Worm (Caenorhabditis elegans) whole organism, L1 larva: ENCODE results near the gene F40F8.4.
A peak's percentile ranks its signal among the peaks of the same experiment; 100 is the strongest.

Experiments used
- F16B12.6 ChIP-seq: fragments of 150-350 bp; optimal IDR thresholded peaks from 2 replicates; lab custom pipeline; 2014; ENCODE audit warnings: missing biosample characterization, missing genetic modification characterization
- Y116A8C.19 ChIP-seq: sonication (generic microtip); optimal IDR thresholded peaks from 2 replicates; lab custom pipeline; 2016; ENCODE audit warnings: missing compliant biosample characterization, missing genetic modification characterization, borderline replicate concordance
- aha-1 ChIP-seq: fragments of 150-350 bp; optimal IDR thresholded peaks from 2 replicates; lab custom pipeline; 2014; ENCODE audit warnings: missing biosample characterization, missing genetic modification characterization
- alr-1 ChIP-seq: fragments of 200-800 bp; sonication (Bioruptor generic); optimal IDR thresholded peaks from 2 replicates; lab custom pipeline; 2018; ENCODE audit warnings: borderline replicate concordance, mild to moderate bottlenecking, missing genetic modification characterization, missing compliant biosample characterization
- ama-1 ChIP-seq: fragments of 150-350 bp; optimal IDR thresholded peaks from 2 replicates; lab custom pipeline; 2014
- ceh-63 ChIP-seq: fragments of 200-800 bp; sonication (Bioruptor generic); optimal IDR thresholded peaks from 2 replicates; lab custom pipeline; 2018; ENCODE audit warnings: mild to moderate bottlenecking, missing genetic modification characterization, missing compliant biosample characterization
- ceh-8 ChIP-seq: fragments of 200-800 bp; sonication (Bioruptor generic); optimal IDR thresholded peaks from 2 replicates; lab custom pipeline; 2018; ENCODE audit warnings: mild to moderate bottlenecking, missing genetic modification characterization, moderate library complexity, missing compliant biosample characterization
- ceh-82 ChIP-seq, 3 experiments: fragments of 150-350 bp in 1 of 3; sonication (generic microtip) in 2 of 3; optimal IDR thresholded peaks; 2 replicates each; lab custom pipeline; 2014 to 2017; ENCODE audit warnings: missing biosample characterization in 3 of 3, missing genetic modification characterization in 3 of 3
- ceh-88 ChIP-seq: fragments of 200-800 bp; sonication (Bioruptor generic); IDR thresholded peaks from 2 replicates; pipeline ENCODE4 v1.3.6; 2022; ENCODE audit warnings: missing genetic modification characterization, missing compliant biosample characterization
- ceh-90 ChIP-seq: sonication (generic microtip); optimal IDR thresholded peaks from 2 replicates; lab custom pipeline; 2016; ENCODE audit warnings: missing genetic modification characterization, missing compliant biosample characterization
- dpl-1 ChIP-seq, 3 experiments: fragments of 150-350 bp in 2 of 3; sonication (generic microtip) in 1 of 3; optimal IDR thresholded peaks; 2 replicates each; lab custom pipeline; 2014 to 2017; ENCODE audit warnings: missing biosample characterization in 3 of 3, missing genetic modification characterization in 3 of 3, missing genetic modification reagents in 3 of 3
- egl-13 ChIP-seq: sonication (generic microtip); optimal IDR thresholded peaks from 2 replicates; lab custom pipeline; 2016; ENCODE audit warnings: missing genotype, missing genetic modification reagents, missing genetic modification characterization, missing compliant biosample characterization
- egl-27 ChIP-seq, 2 experiments: fragments of 150-350 bp in 1 of 2; sonication (generic microtip); optimal IDR thresholded peaks; 3 replicates each; lab custom pipeline; 2017 to 2018; ENCODE audit warnings: missing biosample characterization in 2 of 2, missing genetic modification characterization in 2 of 2, missing genetic modification reagents in 2 of 2
- elt-3 ChIP-seq, 6 experiments: fragments of 150-350 bp in 1 of 6; sonication (generic microtip); optimal IDR thresholded peaks; 2 replicates each; lab custom pipeline; 2017 to 2018; ENCODE audit warnings: missing biosample characterization in 6 of 6, missing genetic modification characterization in 6 of 6, inconsistent platforms in 1 of 6
- fkh-8 ChIP-seq: sonication (generic microtip); optimal IDR thresholded peaks from 2 replicates; lab custom pipeline; 2016; ENCODE audit warnings: mild to moderate bottlenecking, missing genetic modification characterization, missing compliant biosample characterization
- grh-1 ChIP-seq: fragments of 200-800 bp; sonication (Bioruptor generic); IDR thresholded peaks from 2 replicates; pipeline ENCODE4 v1.3.6; 2022; ENCODE audit warnings: missing genetic modification reagents, missing genetic modification characterization, missing compliant biosample characterization
- hlh-17 ChIP-seq: fragments of 200-800 bp; sonication (Bioruptor generic); optimal IDR thresholded peaks from 2 replicates; lab custom pipeline; 2018; ENCODE audit warnings: missing genetic modification characterization, mild to moderate bottlenecking, missing compliant biosample characterization, moderate library complexity, borderline replicate concordance
- hlh-4 ChIP-seq: sonication (generic microtip); optimal IDR thresholded peaks from 2 replicates; lab custom pipeline; 2016; ENCODE audit warnings: mild to moderate bottlenecking, missing genetic modification characterization, missing compliant biosample characterization
- hpl-2 ChIP-seq: fragments of 150-350 bp; optimal IDR thresholded peaks from 2 replicates; lab custom pipeline; 2014; ENCODE audit warnings: missing biosample characterization, missing genetic modification reagents, missing genetic modification characterization
- irx-1 ChIP-seq: sonication (generic microtip); optimal IDR thresholded peaks from 2 replicates; lab custom pipeline; 2016; ENCODE audit warnings: missing genetic modification characterization, missing compliant biosample characterization
- isw-1 ChIP-seq: fragments of 200-800 bp; sonication (Bioruptor generic); IDR thresholded peaks from 2 replicates; pipeline ENCODE4 v1.3.6; 2022; ENCODE audit warnings: missing genetic modification characterization, missing compliant biosample characterization
- lin-15B ChIP-seq: fragments of 150-350 bp; sonication (generic microtip); optimal IDR thresholded peaks from 3 replicates; lab custom pipeline; 2014; ENCODE audit warnings: missing biosample characterization, missing genetic modification characterization
- lin-39 ChIP-seq: fragments of 150-350 bp; optimal IDR thresholded peaks from 2 replicates; lab custom pipeline; 2014; ENCODE audit warnings: missing biosample characterization, missing genetic modification reagents, missing genetic modification characterization
- lir-3 ChIP-seq: sonication (generic microtip); optimal IDR thresholded peaks from 2 replicates; lab custom pipeline; 2016; ENCODE audit warnings: mild to moderate bottlenecking, missing genetic modification characterization, moderate library complexity, missing compliant biosample characterization; ENCODE audit not compliant: poor library complexity
- mep-1 ChIP-seq: fragments of 150-350 bp; optimal IDR thresholded peaks from 2 replicates; lab custom pipeline; 2014; ENCODE audit warnings: missing biosample characterization, missing genetic modification characterization
- nhr-11 ChIP-seq: fragments of 150-350 bp; optimal IDR thresholded peaks from 2 replicates; lab custom pipeline; 2014; ENCODE audit warnings: missing biosample characterization, missing genetic modification characterization
- nhr-19 ChIP-seq: fragments of 200-800 bp; sonication (Bioruptor generic); conservative IDR thresholded peaks from 2 replicates; pipeline ENCODE4 v1.3.6; 2022; ENCODE audit warnings: missing genetic modification characterization, missing compliant biosample characterization
- nhr-20 ChIP-seq: sonication (generic microtip); optimal IDR thresholded peaks from 2 replicates; lab custom pipeline; 2016; ENCODE audit warnings: mild to moderate bottlenecking, missing genetic modification characterization, missing compliant biosample characterization
- nhr-47 ChIP-seq: sonication (generic microtip); optimal IDR thresholded peaks from 2 replicates; lab custom pipeline; 2016; ENCODE audit warnings: mild to moderate bottlenecking, missing genetic modification characterization, moderate library complexity, missing compliant biosample characterization
- nhr-71 ChIP-seq: sonication (generic microtip); optimal IDR thresholded peaks from 2 replicates; lab custom pipeline; 2016; ENCODE audit warnings: mild to moderate bottlenecking, missing genetic modification characterization, moderate library complexity, missing compliant biosample characterization
- nhr-76 ChIP-seq: sonication (generic microtip); optimal IDR thresholded peaks from 2 replicates; lab custom pipeline; 2017; ENCODE audit warnings: missing biosample characterization, missing genetic modification characterization
- nhr-85 ChIP-seq: sonication (generic microtip); peaks from one replicate; lab custom pipeline; 2016; ENCODE audit warnings: missing genetic modification characterization, inconsistent platforms, missing compliant biosample characterization
- nhr-90 ChIP-seq: sonication (generic microtip); optimal IDR thresholded peaks from 2 replicates; lab custom pipeline; 2016; ENCODE audit warnings: mild to moderate bottlenecking, missing genetic modification characterization, missing compliant biosample characterization; ENCODE audit not compliant: poor library complexity
- pag-3 ChIP-seq: sonication (generic microtip); optimal IDR thresholded peaks from 2 replicates; lab custom pipeline; 2017; ENCODE audit warnings: missing genetic modification characterization, mild to moderate bottlenecking, missing compliant biosample characterization, antibody characterized with exemption, borderline replicate concordance; ENCODE audit not compliant: insufficient read depth
- pqm-1 ChIP-seq: sonication (generic microtip); optimal IDR thresholded peaks from 3 replicates; lab custom pipeline; 2017; ENCODE audit warnings: missing biosample characterization, missing genetic modification characterization
- skn-1 ChIP-seq: fragments of 150-350 bp; optimal IDR thresholded peaks from 2 replicates; lab custom pipeline; 2014; ENCODE audit warnings: missing biosample characterization, missing genetic modification characterization
- snpc-4 ChIP-seq: fragments of 150-350 bp; optimal IDR thresholded peaks from 2 replicates; lab custom pipeline; 2014; ENCODE audit warnings: missing biosample characterization, missing genetic modification characterization
- snu-23 ChIP-seq: sonication (generic microtip); optimal IDR thresholded peaks from 2 replicates; lab custom pipeline; 2016; ENCODE audit warnings: missing genetic modification characterization, missing compliant biosample characterization
- tlp-1 ChIP-seq: fragments of 150-350 bp; optimal IDR thresholded peaks from 2 replicates; lab custom pipeline; 2014; ENCODE audit warnings: missing biosample characterization, missing genetic modification characterization
- unc-98 ChIP-seq: fragments of 200-800 bp; sonication (Bioruptor generic); IDR thresholded peaks from 2 replicates; pipeline ENCODE4 v1.3.6; 2022; ENCODE audit warnings: missing genetic modification characterization, missing compliant biosample characterization
- vab-15 ChIP-seq: sonication (generic microtip); optimal IDR thresholded peaks from 2 replicates; lab custom pipeline; 2017; ENCODE audit warnings: missing genotype, mild to moderate bottlenecking, missing genetic modification characterization, missing compliant biosample characterization
- zag-1 ChIP-seq: fragments of 150-350 bp; optimal IDR thresholded peaks from 2 replicates; lab custom pipeline; 2014; ENCODE audit warnings: missing biosample characterization, missing genetic modification characterization
- ztf-11 ChIP-seq, 2 experiments: sonication (generic microtip); optimal IDR thresholded peaks; 2 replicates each; lab custom pipeline; 2016 to 2017; ENCODE audit warnings: missing genetic modification characterization in 2 of 2, missing biosample characterization in 1 of 2, missing compliant biosample characterization in 1 of 2

Gene F40F8.4

DNA sequence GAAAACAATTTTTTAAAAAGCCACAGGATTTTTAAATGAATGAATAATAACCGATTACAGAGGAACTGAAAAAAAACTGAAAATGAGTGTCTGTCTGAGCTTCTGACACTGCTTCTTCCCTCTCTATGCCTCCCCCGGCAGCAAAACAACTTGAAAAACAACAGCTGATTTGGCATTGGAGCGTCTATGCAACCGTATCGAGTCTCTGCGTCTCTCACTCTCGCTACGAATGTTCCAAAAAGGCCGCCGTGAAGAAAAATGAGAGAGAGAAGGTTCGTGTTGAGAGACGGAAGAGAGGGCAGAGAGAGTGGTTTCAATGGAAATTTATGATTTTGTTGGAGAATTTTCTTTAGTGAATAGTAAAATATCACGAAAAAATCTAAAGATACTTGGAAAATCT lies 37.0 kb downstream of the F40F8.4 start (continued):
- TF ChIP-seq nhr-20 (tag; lab: Kevin White, UChicago) (peak; percentile 68), lin-39 (tag; lab: Kevin White, UChicago) (no peak), vab-15 (no peak), F16B12.6 (tag; lab: Kevin White, UChicago) (peak; percentile 37), nhr-19 (peak; percentile 6; the same call in 1 of the 2 replicates), snu-23 (GFP tag; lab: Kevin White, UChicago) (peak; percentile 70), nhr-90 (tag; lab: Kevin White, UChicago) (peak; percentile 32), ama-1 (lab: Kevin White, UChicago) (no peak), isw-1 (peak; percentile 26), nhr-47 (tag; lab: Kevin White, UChicago) (peak; percentile 51), nhr-11 (no peak), fkh-8 (tag; lab: Kevin White, UChicago) (peak; percentile 53), nhr-85 (tag; lab: Kevin White, UChicago) (peak; percentile 80), nhr-76 (tag; lab: Kevin White, UChicago) (no peak), zag-1 (tag; lab: Kevin White, UChicago) (no peak), ceh-88 (GFP tag; lab: Robert Waterston, UW) (no peak), mep-1 (tag; lab: Kevin White, UChicago) (peak; percentile 82), ceh-90 (tag; lab: Kevin White, UChicago) (no peak), snpc-4 (tag; lab: Kevin White, UChicago) (no peak), dpl-1 (GFP tag; optimal IDR thresholded peaks at IDR 0.05; lab: Kevin White, UChicago) (peak; percentile 58 to 80 (median 73)), lin-15B (tag; lab: Kevin White, UChicago) (peak; percentile 10), ceh-8 (no peak), egl-27 (tag; optimal IDR thresholded peaks at IDR 0.05; lab: Kevin White, UChicago) (no peak), Y116A8C.19 (tag; lab: Kevin White, UChicago) (no peak), pqm-1 (no peak)
- TF ChIP-seq, all 84 proteins: peak for 32

DNA sequence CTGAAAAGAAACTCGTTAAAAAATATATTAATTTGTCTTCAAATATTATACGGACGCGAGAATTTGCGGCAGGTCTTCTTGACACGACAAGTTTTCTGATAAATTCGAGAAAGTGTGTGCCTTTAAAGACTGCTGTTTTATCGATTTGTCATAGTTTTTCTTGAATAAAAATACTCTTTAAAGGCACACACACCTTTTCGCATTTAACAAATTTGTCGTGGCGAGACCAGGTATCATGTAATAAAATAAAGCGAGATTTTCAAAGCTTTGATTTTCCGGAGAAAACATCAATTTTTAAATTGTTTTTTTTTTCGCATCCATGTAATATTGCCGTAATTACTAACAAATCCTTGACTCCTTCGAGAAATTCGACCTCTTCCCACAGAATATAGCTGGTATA lies 38.9 kb downstream of the F40F8.4 start:
- TF ChIP-seq tlp-1 (tag; lab: Kevin White, UChicago): no peak
- no peak for TF ChIP-seq pqm-1
- TF ChIP-seq hlh-4: no peak
- TF ChIP-seq egl-13 (tag; lab: Kevin White, UChicago): no peak
- TF ChIP-seq alr-1 (tag; lab: Kevin White, UChicago): no peak
- no peak for TF ChIP-seq nhr-20 (tag; lab: Kevin White, UChicago)
- no peak for TF ChIP-seq ceh-63 (GFP tag; lab: Kevin White, UChicago)
- no peak for TF ChIP-seq ceh-82 (tag; optimal IDR thresholded peaks at IDR 0.05; lab: Kevin White, UChicago)
- no peak for TF ChIP-seq aha-1 (tag; lab: Kevin White, UChicago)
- TF ChIP-seq irx-1 (tag; lab: Kevin White, UChicago): no peak
- TF ChIP-seq hlh-17 (GFP tag; lab: Kevin White, UChicago): no peak
- TF ChIP-seq ztf-11 (tag; optimal IDR thresholded peaks at IDR 0.05; lab: Kevin White, UChicago): no peak
- no peak for TF ChIP-seq grh-1
- no peak for TF ChIP-seq nhr-71 (tag; lab: Kevin White, UChicago)
- no peak for TF ChIP-seq unc-98
- TF ChIP-seq, all 84 proteins: peak for 0

DNA sequence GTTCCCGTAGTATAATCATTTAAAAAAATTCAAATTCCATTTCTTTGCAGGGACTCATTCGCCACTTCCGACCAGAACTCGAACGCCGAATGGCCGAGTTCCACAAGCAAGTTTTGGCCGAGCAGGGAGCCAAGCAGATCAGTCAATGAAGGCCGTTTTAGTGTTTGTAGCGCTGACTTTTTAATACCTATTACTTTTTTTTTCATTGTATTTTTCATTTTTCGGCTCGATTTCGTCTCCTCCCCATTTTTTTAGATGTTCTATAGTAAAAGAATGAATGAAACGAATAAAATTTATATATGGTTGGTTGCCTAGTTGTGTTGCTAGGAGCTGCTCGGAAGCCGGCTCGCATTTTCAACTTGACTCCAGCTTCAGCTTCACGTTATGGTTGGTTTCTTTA lies 40.2 kb downstream of the F40F8.4 start, which contains the start of gene C09H10.4:
TSS of gene C09H10.4 (plus strand) at position 301 of the 400 bp plus-strand sequence.
- TF ChIP-seq elt-3 (tag; optimal IDR thresholded peaks at IDR 0.05; lab: Kevin White, UChicago) (no peak), skn-1 (tag; lab: Kevin White, UChicago) (no peak), hpl-2 (no peak), pag-3 (tag; lab: Kevin White, UChicago) (no peak), lir-3 (tag; lab: Kevin White, UChicago) (no peak), nhr-90 (tag; lab: Kevin White, UChicago) (no peak), fkh-8 (tag; lab: Kevin White, UChicago) (no peak)
